Worm (Caenorhabditis elegans) whole organism, L2 larva: ENCODE data around the gene C02E7.6.
A peak's percentile ranks its signal among the peaks of the same experiment; 100 is the strongest.

Experiments used
- F13H6.1 ChIP-seq: sonication (generic microtip); optimal IDR thresholded peaks from 2 replicates; lab custom pipeline; 2016; ENCODE audit warnings: missing genetic modification characterization, missing compliant biosample characterization
- Y55F3AM.14 ChIP-seq: fragments of 200-800 bp; sonication (Bioruptor generic); optimal IDR thresholded peaks from 2 replicates; lab custom pipeline; 2018; ENCODE audit warnings: mild to moderate bottlenecking, missing genetic modification characterization, missing compliant biosample characterization
- ZK546.5 ChIP-seq: sonication (generic microtip); optimal IDR thresholded peaks from 2 replicates; lab custom pipeline; 2017; ENCODE audit warnings: missing biosample characterization, missing genetic modification characterization
- alr-1 ChIP-seq: fragments of 150-350 bp; optimal IDR thresholded peaks from 2 replicates; lab custom pipeline; 2014; ENCODE audit warnings: missing biosample characterization, missing genetic modification characterization
- aly-2 ChIP-seq: fragments of 150-350 bp; optimal IDR thresholded peaks from 2 replicates; lab custom pipeline; 2014; ENCODE audit warnings: missing biosample characterization, missing genetic modification characterization
- blmp-1 ChIP-seq: sonication (generic microtip); optimal IDR thresholded peaks from 2 replicates; lab custom pipeline; 2017; ENCODE audit warnings: missing genetic modification characterization, mild to moderate bottlenecking, missing compliant biosample characterization, antibody characterized with exemption, moderate library complexity; ENCODE audit not compliant: insufficient read depth
- ceh-82 ChIP-seq: fragments of 150-350 bp; optimal IDR thresholded peaks from 2 replicates; lab custom pipeline; 2014; ENCODE audit warnings: missing biosample characterization, missing genetic modification characterization
- crh-2 ChIP-seq: sonication (generic microtip); optimal IDR thresholded peaks from 2 replicates; lab custom pipeline; 2017; ENCODE audit warnings: missing biosample characterization, missing genetic modification characterization
- dmd-4 ChIP-seq: sonication (generic microtip); optimal IDR thresholded peaks from 2 replicates; lab custom pipeline; 2017; ENCODE audit warnings: missing biosample characterization, missing genetic modification characterization
- egl-27 ChIP-seq: sonication (generic microtip); optimal IDR thresholded peaks from 3 replicates; lab custom pipeline; 2017; ENCODE audit warnings: missing biosample characterization, missing genetic modification reagents, missing genetic modification characterization
- fos-1 ChIP-seq: fragments of 150-350 bp; optimal IDR thresholded peaks from 2 replicates; lab custom pipeline; 2014; ENCODE audit warnings: missing biosample characterization, missing genetic modification characterization
- gmeb-1 ChIP-seq: fragments of 150-350 bp; optimal IDR thresholded peaks from 2 replicates; lab custom pipeline; 2014; ENCODE audit warnings: missing biosample characterization, missing genetic modification characterization
- lin-39 ChIP-seq: fragments of 150-350 bp; optimal IDR thresholded peaks from 2 replicates; lab custom pipeline; 2014; ENCODE audit warnings: missing biosample characterization, missing genetic modification reagents, missing genetic modification characterization
- mab-5 ChIP-seq: fragments of 150-350 bp; optimal IDR thresholded peaks from 2 replicates; lab custom pipeline; 2014; ENCODE audit warnings: missing biosample characterization, missing genetic modification characterization
- mbf-1 ChIP-seq: sonication (generic microtip); optimal IDR thresholded peaks from 2 replicates; lab custom pipeline; 2017; ENCODE audit warnings: missing biosample characterization, missing genetic modification characterization
- nhr-10 ChIP-seq: sonication (generic microtip); optimal IDR thresholded peaks from 2 replicates; lab custom pipeline; 2017; ENCODE audit warnings: missing biosample characterization, missing genetic modification characterization
- nhr-11 ChIP-seq: fragments of 150-350 bp; optimal IDR thresholded peaks from 2 replicates; lab custom pipeline; 2014; ENCODE audit warnings: missing biosample characterization, missing genetic modification characterization
- nhr-12 ChIP-seq: fragments of 150-350 bp; optimal IDR thresholded peaks from 2 replicates; lab custom pipeline; 2014; ENCODE audit warnings: missing biosample characterization, missing genetic modification characterization
- nhr-129 ChIP-seq: fragments of 150-350 bp; optimal IDR thresholded peaks from 2 replicates; lab custom pipeline; 2014; ENCODE audit warnings: missing biosample characterization, missing genetic modification characterization
- nhr-21 ChIP-seq: fragments of 150-350 bp; optimal IDR thresholded peaks from 2 replicates; lab custom pipeline; 2014; ENCODE audit warnings: missing biosample characterization, missing genetic modification characterization
- nhr-23 ChIP-seq: fragments of 150-350 bp; optimal IDR thresholded peaks from 2 replicates; lab custom pipeline; 2014; ENCODE audit warnings: missing biosample characterization, missing genetic modification reagents, missing genetic modification characterization
- nhr-25 ChIP-seq: fragments of 150-350 bp; sonication (generic microtip); optimal IDR thresholded peaks from 3 replicates; lab custom pipeline; 2014; ENCODE audit warnings: missing biosample characterization, missing genetic modification characterization
- nhr-6 ChIP-seq: fragments of 150-350 bp; optimal IDR thresholded peaks from 2 replicates; lab custom pipeline; 2014; ENCODE audit warnings: missing biosample characterization, missing genetic modification characterization
- peb-1 ChIP-seq: fragments of 150-350 bp; optimal IDR thresholded peaks from 2 replicates; lab custom pipeline; 2014; ENCODE audit warnings: missing biosample characterization, missing genetic modification characterization
- skn-1 ChIP-seq: sonication (generic microtip); optimal IDR thresholded peaks from 2 replicates; lab custom pipeline; 2017; ENCODE audit warnings: missing biosample characterization, missing genetic modification characterization
- sma-3 ChIP-seq: sonication (generic microtip); optimal IDR thresholded peaks from 2 replicates; lab custom pipeline; 2016; ENCODE audit warnings: missing genetic modification reagents, missing genetic modification characterization, missing compliant biosample characterization
- sma-9 ChIP-seq, 2 experiments: fragments of 150-350 bp in 1 of 2; sonication (generic microtip) in 1 of 2; optimal IDR thresholded peaks; 2 replicates each; lab custom pipeline; 2014 to 2016; ENCODE audit warnings: missing genetic modification characterization in 2 of 2, mild to moderate bottlenecking in 1 of 2, missing biosample characterization in 1 of 2, missing compliant biosample characterization in 1 of 2, missing genetic modification reagents in 1 of 2, moderate library complexity in 1 of 2
- snpc-4 ChIP-seq: fragments of 150-350 bp; optimal IDR thresholded peaks from 2 replicates; lab custom pipeline; 2014; ENCODE audit warnings: missing biosample characterization, missing genetic modification characterization
- unc-39 ChIP-seq: fragments of 150-350 bp; optimal IDR thresholded peaks from 2 replicates; lab custom pipeline; 2014; ENCODE audit warnings: missing biosample characterization, missing genetic modification characterization
- zag-1 ChIP-seq: fragments of 150-350 bp; optimal IDR thresholded peaks from 2 replicates; lab custom pipeline; 2014; ENCODE audit warnings: missing biosample characterization, missing genetic modification characterization
- ztf-11 ChIP-seq: sonication (generic microtip); optimal IDR thresholded peaks from 2 replicates; lab custom pipeline; 2017; ENCODE audit warnings: missing biosample characterization, missing genetic modification characterization
- ztf-4 ChIP-seq: fragments of 150-350 bp; optimal IDR thresholded peaks from 2 replicates; lab custom pipeline; 2014; ENCODE audit warnings: missing biosample characterization, missing genetic modification characterization

The C02E7.6 gene

ce11 chrV:4933268-4933667 lies 14.3 kb downstream of the C02E7.6 start:
- TF ChIP-seq nhr-23 (tag; lab: Kevin White, UChicago) = no peak
- TF ChIP-seq crh-2 (tag; lab: Kevin White, UChicago) = no peak
- no peak for TF ChIP-seq egl-27 (tag; lab: Kevin White, UChicago)
- no peak for TF ChIP-seq alr-1 (tag; lab: Kevin White, UChicago)
- TF ChIP-seq, all 48 proteins: peak for 0

DNA sequence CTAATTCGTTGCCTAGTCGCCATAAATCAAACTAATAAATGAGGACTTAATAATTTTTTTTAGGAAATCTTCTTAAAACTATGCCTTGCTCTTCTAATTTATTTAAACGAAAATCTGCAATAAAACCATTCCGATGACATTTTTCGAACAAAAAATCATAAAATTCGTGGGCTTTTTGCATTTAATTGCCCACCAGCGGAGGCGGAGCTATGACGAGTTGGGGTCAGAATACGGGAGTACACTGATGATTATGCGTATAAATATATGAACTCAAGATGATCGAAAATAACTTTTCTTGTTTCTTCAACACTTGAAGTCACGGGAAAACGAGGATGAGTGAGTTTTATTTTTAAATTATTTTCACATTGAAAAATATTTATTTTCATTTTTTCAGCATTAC lies 15.4 kb downstream of the C02E7.6 start, which contains the start of gene catp-2:
Gene catp-2, plus strand, starts transcription at position 301 of the 400 bp plus-strand sequence.
- TF ChIP-seq alr-1 (tag; lab: Kevin White, UChicago) = no peak
- TF ChIP-seq nhr-6 (tag; lab: Kevin White, UChicago) = no peak
- no peak for TF ChIP-seq gmeb-1
- no peak for TF ChIP-seq sma-9 (GFP tag; optimal IDR thresholded peaks at IDR 0.05; lab: Kevin White, UChicago)
- TF ChIP-seq sma-9 (tag; optimal IDR thresholded peaks at IDR 0.05; lab: Kevin White, UChicago) = no peak
- TF ChIP-seq snpc-4 = no peak
- no peak for TF ChIP-seq aly-2 (tag; lab: Kevin White, UChicago)
- TF ChIP-seq ZK546.5 = no peak
- no peak for TF ChIP-seq skn-1
- no peak for TF ChIP-seq nhr-11 (tag; lab: Kevin White, UChicago)
- no peak for TF ChIP-seq mab-5 (tag; lab: Kevin White, UChicago)
- no peak for TF ChIP-seq unc-39 (tag; lab: Kevin White, UChicago)

DNA sequence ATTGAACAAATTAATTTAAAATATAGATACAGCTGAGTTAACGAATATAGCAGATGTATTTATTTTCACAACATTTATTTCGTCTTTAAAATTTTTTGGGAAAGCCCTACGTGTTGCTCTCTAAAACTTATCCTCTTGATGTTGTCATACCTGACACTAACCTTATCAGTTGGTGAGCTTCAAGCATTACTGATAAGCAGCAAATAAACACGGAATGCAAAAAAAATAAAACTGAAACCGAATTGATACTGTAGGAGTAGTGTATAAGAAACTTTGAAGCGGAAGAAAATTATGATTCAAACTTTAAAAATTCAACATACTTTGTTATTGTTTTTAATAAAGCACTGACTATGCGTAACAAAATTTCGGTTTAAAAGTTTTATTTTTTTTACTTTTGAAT lies 16.1 kb downstream of the C02E7.6 start:
- TF ChIP-seq snpc-4 = no peak
- no peak for TF ChIP-seq nhr-129
- TF ChIP-seq lin-39 = no peak
- TF ChIP-seq crh-2 (tag; lab: Kevin White, UChicago) = no peak
- TF ChIP-seq mbf-1 (tag; lab: Kevin White, UChicago) = no peak
- TF ChIP-seq fos-1 (tag; lab: Kevin White, UChicago) = peak; percentile 30
- TF ChIP-seq skn-1 = no peak

DNA sequence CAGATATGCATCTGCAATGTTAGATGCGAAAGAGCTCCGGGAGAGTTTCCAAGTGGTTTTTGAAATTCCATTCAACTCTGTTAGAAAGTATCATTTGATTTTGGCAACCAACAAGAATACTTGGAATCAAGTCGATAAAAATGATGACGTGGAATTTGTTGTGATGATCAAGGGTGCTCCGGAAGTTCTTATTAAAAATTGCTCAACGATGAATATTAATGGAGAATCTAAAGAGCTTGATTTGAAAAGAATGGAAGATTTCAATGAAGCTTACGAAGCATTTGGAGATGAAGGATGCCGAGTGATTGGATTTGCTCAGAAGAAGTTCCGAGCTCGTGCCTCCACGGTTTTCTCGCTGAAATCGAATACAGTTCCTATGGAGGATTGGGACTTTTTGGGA lies 18.3 kb downstream of the C02E7.6 start:
- TF ChIP-seq skn-1 (no peak), nhr-12 (tag; lab: Kevin White, UChicago) (no peak), mab-5 (tag; lab: Kevin White, UChicago) (no peak), sma-3 (GFP tag; lab: Kevin White, UChicago) (no peak), unc-39 (tag; lab: Kevin White, UChicago) (no peak), F13H6.1 (tag; lab: Kevin White, UChicago) (no peak), blmp-1 (tag; lab: Kevin White, UChicago) (no peak), gmeb-1 (no peak), nhr-10 (tag; lab: Kevin White, UChicago) (no peak), nhr-23 (tag; lab: Kevin White, UChicago) (no peak), nhr-21 (no peak), ztf-4 (tag; lab: Kevin White, UChicago) (no peak), snpc-4 (no peak), dmd-4 (tag; lab: Kevin White, UChicago) (no peak), sma-9 (GFP tag; optimal IDR thresholded peaks at IDR 0.05; lab: Kevin White, UChicago) (no peak), sma-9 (tag; optimal IDR thresholded peaks at IDR 0.05; lab: Kevin White, UChicago) (no peak)

ce11 chrV:4944219-4944618 lies 25.2 kb downstream of the C02E7.6 start, which contains the start of gene str-211:
Gene str-211, minus strand, starts transcription at chrV:4944319.
- TF ChIP-seq peb-1 (no peak), zag-1 (tag; lab: Kevin White, UChicago) (no peak), nhr-25 (tag; lab: Kevin White, UChicago) (no peak), ZK546.5 (no peak), skn-1 (no peak), alr-1 (tag; lab: Kevin White, UChicago) (no peak), Y55F3AM.14 (GFP tag; lab: Kevin White, UChicago) (no peak), ztf-11 (tag; lab: Kevin White, UChicago) (no peak), unc-39 (tag; lab: Kevin White, UChicago) (no peak), nhr-11 (tag; lab: Kevin White, UChicago) (no peak), mbf-1 (tag; lab: Kevin White, UChicago) (no peak), blmp-1 (tag; lab: Kevin White, UChicago) (no peak), ceh-82 (tag; lab: Kevin White, UChicago) (no peak), crh-2 (tag; lab: Kevin White, UChicago) (no peak), F13H6.1 (tag; lab: Kevin White, UChicago) (no peak)
- TF ChIP-seq, all 48 proteins: peak for 0
